Worm (Caenorhabditis elegans): ENCODE data around the gene F26F2.3.
A peak's percentile ranks its signal among the peaks of the same experiment; 100 is the strongest.

F26F2.3 gene

DNA sequence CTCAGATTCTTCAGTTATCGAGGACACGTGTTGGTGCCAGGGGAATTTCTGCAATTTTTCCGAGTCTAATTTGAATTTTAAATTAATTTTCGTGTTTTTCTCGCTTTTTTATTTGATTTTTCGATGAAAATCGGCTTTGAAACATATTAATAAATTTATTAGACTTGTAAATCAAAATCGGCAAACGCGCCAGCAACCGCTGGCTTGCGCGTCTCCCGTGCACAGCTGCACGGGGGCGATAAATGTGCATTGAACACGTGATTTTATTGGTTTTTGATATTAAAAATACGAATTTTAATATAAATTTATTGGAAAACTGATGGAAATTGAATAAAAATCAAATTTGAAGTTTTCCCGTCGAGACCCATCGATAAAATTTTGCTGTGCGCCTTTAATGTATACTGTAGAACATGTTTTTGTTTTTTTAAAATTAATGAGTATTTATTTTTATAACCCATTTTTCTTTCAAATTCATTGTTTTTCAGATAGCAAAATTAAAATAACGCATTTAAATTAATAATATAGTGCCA is 14.2 kb upstream of the F26F2.3 start, which contains the start of gene F26F2.7 (continued):
- TF ChIP-seq lin-35 (GFP tag; optimal IDR thresholded peaks at IDR 0.05) (peak in 2 of 3 experiments; percentile 4 to 82), Y95B8A.8 (GFP tag; IDR thresholded peaks at IDR 0.05) (peak; percentile 82; the same call in 1 of the 2 replicates), B0019.2 (GFP tag; conservative IDR thresholded peaks at IDR 0.05) (0 out of 2 replicates have a peak, but pooled peaks have one; percentile 20), D2030.7 (GFP tag; IDR thresholded peaks at IDR 0.05) (peak; percentile 91), cebp-2 (GFP tag; IDR thresholded peaks at IDR 0.05) (no peak), rec-8 (tag; optimal IDR thresholded peaks at IDR 0.05) (no peak), hlh-26 (GFP tag; conservative IDR thresholded peaks at IDR 0.05) (no peak), lag-1 (GFP tag; IDR thresholded peaks at IDR 0.05) (no peak), mes-4 (tag; optimal IDR thresholded peaks at IDR 0.05) (no peak), nfya-2 (GFP tag; IDR thresholded peaks at IDR 0.05) (no peak), F22D6.2 (tag; optimal IDR thresholded peaks at IDR 0.05) (peak; percentile 28), ceh-91 (GFP tag; IDR thresholded peaks at IDR 0.05) (peak; percentile 87), madf-8 (GFP tag; conservative IDR thresholded peaks at IDR 0.05) (peak; percentile 99), nhr-27 (tag; optimal IDR thresholded peaks at IDR 0.05) (no peak), mel-28 (tag; optimal IDR thresholded peaks at IDR 0.05; ENCODE audit: borderline replicate concordance) (no peak), zfh-2 (GFP tag; conservative IDR thresholded peaks at IDR 0.05) (peak; percentile 80), attf-5 (GFP tag; optimal IDR thresholded peaks at IDR 0.05) (peak; percentile 92), madf-3 (GFP tag; IDR thresholded peaks at IDR 0.05) (peak; percentile 83), ztf-22 (GFP tag; optimal IDR thresholded peaks at IDR 0.05) (no peak), ceh-79 (tag; optimal IDR thresholded peaks at IDR 0.05) (peak; percentile 29), F10E7.11 (tag; optimal IDR thresholded peaks at IDR 0.05) (peak; percentile 30), fkh-3 (tag; optimal IDR thresholded peaks at IDR 0.05) (no peak), Y53F4B.3 (GFP tag; IDR thresholded peaks at IDR 0.05) (no peak), die-1 (tag; optimal IDR thresholded peaks at IDR 0.05) (no peak), mxl-1 (tag; optimal IDR thresholded peaks at IDR 0.05) (peak; percentile 9), gei-17 (GFP tag; optimal IDR thresholded peaks at IDR 0.05) (peak; percentile 41), Y56A3A.18 (GFP tag; IDR thresholded peaks at IDR 0.05) (peak; percentile 59; the same call in 1 of the 2 replicates), ZK185.1 (tag; optimal IDR thresholded peaks at IDR 0.05; ENCODE audit: poor library complexity, severe bottlenecking) (no peak), lsl-1 (GFP tag; optimal IDR thresholded peaks at IDR 0.05) (peak; percentile 94), snpc-4 (GFP tag; optimal IDR thresholded peaks at IDR 0.05) (no peak), snpc-4 (tag; optimal IDR thresholded peaks at IDR 0.05) (peak in 3 of 4 experiments; percentile 26 to 85 (median 79)), nhr-80 (tag; optimal IDR thresholded peaks at IDR 0.05) (peak; percentile 80), hlh-12 (tag; optimal IDR thresholded peaks at IDR 0.05) (no peak), Y53G8AR.9 (GFP tag; conservative IDR thresholded peaks at IDR 0.05) (peak; percentile 88), snpc-3.4 (tag; optimal IDR thresholded peaks at IDR 0.05) (peak; percentile 50), aptf-2 (GFP tag; conservative IDR thresholded peaks at IDR 0.05) (no peak), hsf-1 (GFP tag; IDR thresholded peaks at IDR 0.05) (no peak), lin-26 (GFP tag; IDR thresholded peaks at IDR 0.05) (no peak), ccch-3 (GFP tag; optimal IDR thresholded peaks at IDR 0.05) (no peak), egl-18 (GFP tag; IDR thresholded peaks at IDR 0.05) (no peak), Y79H2A.3 (GFP tag; conservative IDR thresholded peaks at IDR 0.05) (peak; percentile 29; the same call in 1 of the 2 replicates), lir-1 (GFP tag; conservative IDR thresholded peaks at IDR 0.05) (peak; percentile 80; the same call in 1 of the 2 replicates), B0035.1 (tag; optimal IDR thresholded peaks at IDR 0.05) (peak; percentile 56), ztf-18 (tag; optimal IDR thresholded peaks at IDR 0.05) (peak; percentile 99), ceh-40 (GFP tag; IDR thresholded peaks at IDR 0.05) (no peak), sdz-38 (tag; optimal IDR thresholded peaks at IDR 0.05) (no peak), pha-4 (tag; optimal IDR thresholded peaks at IDR 0.05) (peak; percentile 48), sptf-2 (GFP tag; optimal IDR thresholded peaks at IDR 0.05) (peak; percentile 37)
